Worm (Caenorhabditis elegans): ENCODE measurements around the gene ZC449.1.

DNA sequence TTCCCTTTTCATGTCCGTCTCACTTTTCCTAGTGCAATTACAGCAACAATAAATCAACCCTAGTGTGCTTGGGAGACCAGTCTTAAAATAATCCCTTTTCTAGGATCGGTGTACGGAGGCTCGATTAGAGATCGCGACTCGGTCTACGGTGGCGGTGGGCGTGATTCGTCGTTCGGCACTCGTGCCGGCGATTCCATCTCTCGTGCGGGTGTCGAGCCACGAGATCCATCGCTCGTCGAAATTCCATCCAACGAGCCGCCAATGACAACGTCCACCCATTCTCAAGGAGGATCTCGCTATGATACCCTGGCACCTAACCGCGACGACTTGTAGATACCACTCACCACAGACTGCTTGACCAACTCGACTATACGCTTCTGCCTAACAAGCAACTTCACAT is 31.7 kb upstream of the ZC449.1 start:
- TF ChIP-seq flt-1 (GFP tag; IDR thresholded peaks at IDR 0.05) (no peak), pes-1 (GFP tag; IDR thresholded peaks at IDR 0.05) (no peak), hnd-1 (tag; optimal IDR thresholded peaks at IDR 0.05) (no peak), ceh-13 (GFP tag; optimal IDR thresholded peaks at IDR 0.05) (no peak), tbx-11 (GFP tag; IDR thresholded peaks at IDR 0.05) (no peak), sea-1 (GFP tag; conservative IDR thresholded peaks at IDR 0.05) (no peak), F13C5.2 (tag; optimal IDR thresholded peaks at IDR 0.05) (no peak), hmg-4 (GFP tag; optimal IDR thresholded peaks at IDR 0.05) (no peak), ets-7 (tag; optimal IDR thresholded peaks at IDR 0.05) (no peak), B0310.2 (tag; optimal IDR thresholded peaks at IDR 0.05) (no peak), scrt-1 (GFP tag; IDR thresholded peaks at IDR 0.05) (no peak), ama-1 (optimal IDR thresholded peaks at IDR 0.05) (no peak), hmbx-1 (tag; optimal IDR thresholded peaks at IDR 0.05) (no peak)
